Fruit fly (Drosophila melanogaster) whole organism, embryonic: ENCODE results near the gene CG18622.

Source experiments
- Antp ChIP-seq: fragments of 200-800 bp; sonication (Bioruptor generic); optimal IDR thresholded peaks from 3 replicates; lab custom pipeline; 2016; ENCODE audit warnings: missing biosample characterization, missing genetic modification characterization
- CG10654 ChIP-seq: fragments of 200-800 bp; sonication (Bioruptor generic); optimal IDR thresholded peaks from 2 replicates; lab custom pipeline; 2016; ENCODE audit warnings: missing biosample characterization, missing genetic modification characterization
- CG11723 ChIP-seq: fragments of 200-800 bp; sonication (Bioruptor generic); optimal IDR thresholded peaks from 2 replicates; lab custom pipeline; 2017; ENCODE audit warnings: missing biosample characterization, mild to moderate bottlenecking, missing genetic modification characterization
- CG12219 ChIP-seq: fragments of 200-800 bp; sonication (Bioruptor generic); optimal IDR thresholded peaks from 3 replicates; lab custom pipeline; 2018; ENCODE audit warnings: missing biosample characterization, mild to moderate bottlenecking, missing genetic modification characterization
- CG14710 ChIP-seq: fragments of 200-800 bp; sonication (Bioruptor generic); optimal IDR thresholded peaks from 3 replicates; lab custom pipeline; 2019; ENCODE audit warnings: missing biosample characterization, mild to moderate bottlenecking, missing genetic modification characterization, moderate library complexity
- CG14860 ChIP-seq: fragments of 200-800 bp; sonication (Bioruptor generic); IDR thresholded peaks from 3 replicates; pipeline ENCODE4 v1.3.6; 2022; ENCODE audit warnings: missing biosample characterization, missing genetic modification characterization; ENCODE audit not compliant: partially characterized antibody
- CG15073 ChIP-seq: fragments of 200-800 bp; sonication (Bioruptor generic); optimal IDR thresholded peaks from 2 replicates; lab custom pipeline; 2016; ENCODE audit warnings: missing biosample characterization, missing genetic modification characterization
- CG15514 ChIP-seq: fragments of 200-800 bp; sonication (Bioruptor generic); optimal IDR thresholded peaks from 3 replicates; lab custom pipeline; 2017; ENCODE audit warnings: missing biosample characterization, missing genetic modification characterization, mild to moderate bottlenecking, moderate library complexity, missing genetic modification reagents
- CG18262 ChIP-seq: fragments of 200-800 bp; optimal IDR thresholded peaks from 3 replicates; lab custom pipeline; 2019; ENCODE audit warnings: missing biosample characterization, mild to moderate bottlenecking, missing genetic modification characterization, moderate library complexity
- CG2202 ChIP-seq: fragments of 200-800 bp; sonication (Bioruptor generic); optimal IDR thresholded peaks from 2 replicates; lab custom pipeline; 2018; ENCODE audit warnings: missing biosample characterization, mild to moderate bottlenecking, missing genetic modification characterization
- CG2712 ChIP-seq: fragments of 200-800 bp; optimal IDR thresholded peaks from 3 replicates; lab custom pipeline; 2019; ENCODE audit warnings: missing biosample characterization, mild to moderate bottlenecking, missing genetic modification characterization, moderate library complexity
- CG30020 ChIP-seq: fragments of 200-800 bp; optimal IDR thresholded peaks from 2 replicates; lab custom pipeline; 2019; ENCODE audit warnings: missing biosample characterization, mild to moderate bottlenecking, missing genetic modification characterization, moderate library complexity
- CG30431 ChIP-seq: fragments of 200-800 bp; sonication (Bioruptor generic); optimal IDR thresholded peaks from 2 replicates; lab custom pipeline; 2017; ENCODE audit warnings: missing biosample characterization, missing genetic modification characterization
- CG33557 ChIP-seq: fragments of 200-800 bp; sonication (Bioruptor generic); optimal IDR thresholded peaks from 2 replicates; lab custom pipeline; 2019; ENCODE audit warnings: missing biosample characterization, mild to moderate bottlenecking, missing genetic modification characterization, moderate library complexity
- CG6654 ChIP-seq: fragments of 200-800 bp; sonication (Bioruptor generic); optimal IDR thresholded peaks from 2 replicates; lab custom pipeline; 2017; ENCODE audit warnings: missing biosample characterization, mild to moderate bottlenecking, missing genetic modification characterization
- CG6854 ChIP-seq: fragments of 200-800 bp; sonication (Bioruptor generic); optimal IDR thresholded peaks from 3 replicates; lab custom pipeline; 2017; ENCODE audit warnings: missing biosample characterization, mild to moderate bottlenecking, missing genetic modification characterization
- CTCF ChIP-seq: fragments of 200-800 bp; sonication (Bioruptor generic); optimal IDR thresholded peaks from 2 replicates; lab custom pipeline; 2017; ENCODE audit warnings: missing biosample characterization, mild to moderate bottlenecking, missing genetic modification characterization, moderate library complexity
- CkIIα-i1 ChIP-seq: fragments of 200-800 bp; sonication (Bioruptor generic); IDR thresholded peaks from 2 replicates; pipeline ENCODE4 v1.3.6; 2022; ENCODE audit warnings: missing biosample characterization, missing genetic modification characterization
- Doc3 ChIP-seq: fragments of 200-800 bp; sonication (Bioruptor generic); IDR thresholded peaks from 3 replicates; pipeline ENCODE4 v1.3.6; 2022; ENCODE audit warnings: missing biosample characterization, missing genetic modification characterization; ENCODE audit not compliant: partially characterized antibody
- Fer2 ChIP-seq: fragments of 200-800 bp; sonication (Bioruptor generic); optimal IDR thresholded peaks from 2 replicates; lab custom pipeline; 2018; ENCODE audit warnings: missing biosample characterization, mild to moderate bottlenecking, missing genetic modification characterization, moderate library complexity
- HLH3B ChIP-seq: fragments of 200-800 bp; sonication (Bioruptor generic); IDR thresholded peaks from 2 replicates; pipeline ENCODE4 v1.3.6; 2022; ENCODE audit warnings: missing biosample characterization, missing genetic modification characterization
- Hmr ChIP-seq: fragments of 200-800 bp; sonication (Bioruptor generic); optimal IDR thresholded peaks from 3 replicates; lab custom pipeline; 2017; ENCODE audit warnings: mild to moderate bottlenecking, missing biosample characterization, missing genetic modification reagents, missing genetic modification characterization
- Lpt ChIP-seq: fragments of >200 bp; optimal IDR thresholded peaks from 2 replicates; lab custom pipeline; 2018; ENCODE audit warnings: missing biosample characterization, missing genetic modification characterization
- Neu2 ChIP-seq: fragments of 200-800 bp; sonication (Bioruptor generic); optimal IDR thresholded peaks from 3 replicates; lab custom pipeline; 2016; ENCODE audit warnings: missing biosample characterization, missing genetic modification characterization, borderline replicate concordance
- Stat92E ChIP-seq, 3 experiments: fragments of >200 bp in 2 of 3; fragments of 200-800 bp in 1 of 3; sonication (Bioruptor generic) in 1 of 3; optimal IDR thresholded peaks; 2 replicates each; lab custom pipeline; 2017 to 2019; ENCODE audit warnings: missing biosample characterization in 3 of 3, missing genetic modification characterization in 3 of 3, mild to moderate bottlenecking in 1 of 3, moderate library complexity in 1 of 3
- ab ChIP-seq: fragments of 200-800 bp; sonication (Bioruptor generic); optimal IDR thresholded peaks from 2 replicates; lab custom pipeline; 2016; ENCODE audit warnings: missing biosample characterization, missing genetic modification characterization
- amos ChIP-seq: fragments of 200-800 bp; sonication (Bioruptor generic); IDR thresholded peaks from 2 replicates; pipeline ENCODE4 v1.3.6; 2022; ENCODE audit warnings: missing biosample characterization, missing genetic modification characterization; ENCODE audit not compliant: partially characterized antibody
- ato ChIP-seq: fragments of 200-800 bp; sonication (Bioruptor generic); IDR thresholded peaks from 2 replicates; pipeline ENCODE4 v1.3.6; 2022; ENCODE audit warnings: missing biosample characterization, missing genetic modification characterization; ENCODE audit not compliant: partially characterized antibody
- bab2 ChIP-seq: fragments of 200-800 bp; sonication (Bioruptor generic); optimal IDR thresholded peaks from 2 replicates; lab custom pipeline; 2016; ENCODE audit warnings: missing biosample characterization, missing genetic modification characterization
- bcd ChIP-seq: fragments of 200-800 bp; sonication (Bioruptor generic); optimal IDR thresholded peaks from 2 replicates; lab custom pipeline; 2017; ENCODE audit warnings: missing biosample characterization, mild to moderate bottlenecking, missing genetic modification characterization
- corto ChIP-seq: fragments of 200-800 bp; sonication (Bioruptor generic); optimal IDR thresholded peaks from 2 replicates; lab custom pipeline; 2016; ENCODE audit warnings: missing biosample characterization, mild to moderate bottlenecking, missing genetic modification characterization, moderate library complexity
- dimm ChIP-seq: fragments of 200-800 bp; sonication (Bioruptor generic); IDR thresholded peaks from 2 replicates; pipeline ENCODE4 v1.3.6; 2022; ENCODE audit warnings: missing biosample characterization, missing genetic modification characterization
- dmrt99B ChIP-seq: fragments of 200-800 bp; sonication (Bioruptor generic); optimal IDR thresholded peaks from 2 replicates; lab custom pipeline; 2018; ENCODE audit warnings: missing biosample characterization, mild to moderate bottlenecking, missing genetic modification characterization, moderate library complexity
- eyg ChIP-seq: fragments of 200-800 bp; sonication (Bioruptor generic); optimal IDR thresholded peaks from 3 replicates; lab custom pipeline; 2016; ENCODE audit warnings: missing biosample characterization, missing genetic modification characterization
- gem ChIP-seq: fragments of 200-800 bp; sonication (Bioruptor generic); optimal IDR thresholded peaks from 2 replicates; lab custom pipeline; 2019; ENCODE audit warnings: missing biosample characterization, mild to moderate bottlenecking, missing genetic modification characterization, moderate library complexity
- ind ChIP-seq: fragments of 200-800 bp; sonication (Bioruptor generic); optimal IDR thresholded peaks from 3 replicates; lab custom pipeline; 2016; ENCODE audit warnings: missing biosample characterization, missing genetic modification characterization
- insv ChIP-seq, 2 experiments: fragments of 200-800 bp; sonication (Bioruptor generic); optimal IDR thresholded peaks; 3 replicates each; lab custom pipeline; 2016 to 2018; ENCODE audit warnings: missing biosample characterization in 2 of 2, missing genetic modification characterization in 2 of 2
- lola ChIP-seq, 3 experiments: fragments of >200 bp in 2 of 3; fragments of 200-800 bp in 1 of 3; sonication (Bioruptor generic) in 1 of 3; optimal IDR thresholded peaks; 2 replicates each; lab custom pipeline; 2017 to 2019; ENCODE audit warnings: missing biosample characterization in 3 of 3, missing genetic modification characterization in 3 of 3, mild to moderate bottlenecking in 1 of 3, moderate library complexity in 1 of 3
- mld ChIP-seq: fragments of 200-800 bp; sonication (Bioruptor generic); IDR thresholded peaks from 3 replicates; pipeline ENCODE4 v1.3.6; 2022; ENCODE audit warnings: missing biosample characterization, missing genetic modification characterization; ENCODE audit not compliant: partially characterized antibody
- psq ChIP-seq: fragments of 200-800 bp; sonication (Bioruptor generic); optimal IDR thresholded peaks from 2 replicates; lab custom pipeline; 2017; ENCODE audit warnings: missing biosample characterization, missing genetic modification characterization
- ranshi ChIP-seq: fragments of 200-800 bp; sonication (Bioruptor generic); IDR thresholded peaks from 2 replicates; pipeline ENCODE4 v1.3.6; 2022; ENCODE audit warnings: missing biosample characterization, missing genetic modification characterization
- run ChIP-seq: fragments of 200-800 bp; sonication (Bioruptor generic); optimal IDR thresholded peaks from 3 replicates; lab custom pipeline; 2018; ENCODE audit warnings: missing biosample characterization, mild to moderate bottlenecking, missing genetic modification characterization
- salm ChIP-seq: fragments of 200-800 bp; sonication (Bioruptor generic); optimal IDR thresholded peaks from 2 replicates; lab custom pipeline; 2018; ENCODE audit warnings: missing biosample characterization, mild to moderate bottlenecking, missing genetic modification characterization
- sug ChIP-seq: fragments of 200-800 bp; optimal IDR thresholded peaks from 2 replicates; lab custom pipeline; 2019; ENCODE audit warnings: missing biosample characterization, mild to moderate bottlenecking, missing genetic modification characterization, moderate library complexity
- tio ChIP-seq: fragments of 200-800 bp; sonication (Bioruptor generic); optimal IDR thresholded peaks from 2 replicates; lab custom pipeline; 2017; ENCODE audit warnings: missing biosample characterization, missing genetic modification characterization, inconsistent platforms
- unpg ChIP-seq: fragments of 200-800 bp; sonication (Bioruptor generic); optimal IDR thresholded peaks from 3 replicates; lab custom pipeline; 2018; ENCODE audit warnings: missing biosample characterization, mild to moderate bottlenecking, missing genetic modification characterization, moderate library complexity
- yki ChIP-seq: fragments of >200 bp; optimal IDR thresholded peaks from 3 replicates; lab custom pipeline; 2018
- zf30C ChIP-seq: fragments of 200-800 bp; sonication (Bioruptor generic); optimal IDR thresholded peaks from 3 replicates; lab custom pipeline; 2018; ENCODE audit warnings: missing biosample characterization, mild to moderate bottlenecking, missing genetic modification characterization
- zfh1 ChIP-seq: fragments of 200-800 bp; sonication (Bioruptor generic); IDR thresholded peaks from 3 replicates; pipeline ENCODE4 v1.3.6; 2022; ENCODE audit warnings: missing biosample characterization, missing genetic modification characterization

The CG18622 gene

dm6 chr3R:16957759-16958536 lies 29.6 kb downstream of the CG18622 start (continued):
- TF ChIP-seq amos (GFP tag; lab: Robert Waterston, UW) (peak; percentile 12; the same call in 1 of the 2 replicates), ato (no peak), zfh1 (GFP tag; lab: Robert Waterston, UW) (peak; percentile 66), CG2712 (peak; percentile 93), Hmr (GFP tag; lab: Kevin White, UChicago) (peak; percentile 87), CG12219 (GFP tag; lab: Kevin White, UChicago) (peak; percentile 47), ind (GFP tag; lab: Kevin White, UChicago) (peak; percentile 64), CG10654 (GFP tag; lab: Kevin White, UChicago) (peak; percentile 72), CG14860 (GFP tag; lab: Robert Waterston, UW) (no peak), Fer2 (peak; percentile 37), eyg (GFP tag; lab: Kevin White, UChicago) (no peak), yki (lab: Kevin White, UChicago) (no peak), salm (peak; percentile 60), CG15073 (peak; percentile 47), CTCF (GFP tag; lab: Kevin White, UChicago) (peak; percentile 98), insv (GFP tag; optimal IDR thresholded peaks at IDR 0.05; lab: Kevin White, UChicago) (peak in 1 of 2 experiments; percentile 71), Antp (peak; percentile 10), CG14710 (tag; lab: Kevin White, UChicago) (peak; percentile 92), CG33557 (GFP tag; lab: Kevin White, UChicago) (peak; percentile 92), bab2 (peak; percentile 9), CG6654 (GFP tag; lab: Kevin White, UChicago) (peak; percentile 66), ranshi (GFP tag; lab: Robert Waterston, UW) (no peak), CG18262 (tag; lab: Kevin White, UChicago) (peak; percentile 97), CG2202 (tag; lab: Kevin White, UChicago) (peak; percentile 67), CG6854 (GFP tag; lab: Kevin White, UChicago) (peak; percentile 75), run (peak; percentile 52), CG15514 (peak; percentile 43), Doc3 (GFP tag; lab: Robert Waterston, UW) (no peak), unpg (peak; percentile 76), dimm (GFP tag; lab: Robert Waterston, UW) (no peak), bcd (GFP tag; lab: Kevin White, UChicago) (peak; percentile 83), lola (GFP tag; optimal IDR thresholded peaks at IDR 0.05; lab: Kevin White, UChicago) (peak in 1 of 3 experiments; percentile 95), zf30C (GFP tag; lab: Kevin White, UChicago) (peak; percentile 95), corto (no peak), gem (tag; lab: Kevin White, UChicago) (peak; percentile 95), CkIIα-i1 (GFP tag; lab: Robert Waterston, UW) (no peak), tio (GFP tag; lab: Kevin White, UChicago) (peak; percentile 78), ab (GFP tag; lab: Kevin White, UChicago) (no peak), Lpt (GFP tag; lab: Kevin White, UChicago) (no peak), sug (tag; lab: Kevin White, UChicago) (peak; percentile 76), CG30431 (GFP tag; lab: Kevin White, UChicago) (peak; percentile 50), CG11723 (GFP tag; lab: Kevin White, UChicago) (peak; percentile 67), CG30020 (tag; lab: Kevin White, UChicago) (no peak), HLH3B (GFP tag; lab: Robert Waterston, UW) (peak; percentile 68), Neu2 (no peak), mld (GFP tag; lab: Robert Waterston, UW) (no peak), dmrt99B (tag; lab: Kevin White, UChicago) (peak; percentile 86), psq (GFP tag; lab: Kevin White, UChicago) (peak; percentile 63), Stat92E (GFP tag; optimal IDR thresholded peaks at IDR 0.05; lab: Kevin White, UChicago) (peak in 1 of 3 experiments; percentile 5)
